Worm (Caenorhabditis elegans): ENCODE measurements around the gene scav-3.

The scav-3 gene

DNA sequence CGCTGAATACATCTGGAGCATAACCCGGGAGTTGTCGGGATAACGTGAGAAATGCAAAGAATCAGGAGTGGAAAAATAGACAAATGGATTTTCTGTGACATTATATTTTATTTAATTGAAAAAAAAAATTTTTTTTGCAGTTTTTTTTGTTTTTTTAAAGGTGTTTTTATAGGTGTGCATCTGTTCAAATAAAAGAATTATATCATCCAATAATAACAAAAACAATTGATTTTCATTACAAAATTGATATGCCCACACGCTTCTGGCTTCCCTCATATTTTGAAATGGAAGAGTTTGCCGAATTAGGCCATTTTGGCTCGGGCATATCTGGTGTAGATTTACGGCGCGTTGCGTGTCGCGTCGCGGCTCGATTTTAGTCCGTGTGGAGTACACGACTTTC is 35.3 kb upstream of the scav-3 start, which contains the start of gene Y49E10.25:
Y49E10.25 (minus strand) TSS at position 101 of the 400 bp plus-strand sequence.
- TF ChIP-seq fkh-6 (tag; optimal IDR thresholded peaks at IDR 0.05): no peak
- TF ChIP-seq ceh-31 (tag; optimal IDR thresholded peaks at IDR 0.05): no peak
- no peak for TF ChIP-seq ceh-45 (GFP tag; IDR thresholded peaks at IDR 0.05)
- TF ChIP-seq pag-3 (tag; optimal IDR thresholded peaks at IDR 0.05; ENCODE audit: borderline replicate concordance): no peak
- TF ChIP-seq unc-55 (GFP tag; optimal IDR thresholded peaks at IDR 0.05): no peak
- no peak for TF ChIP-seq ceh-19 (GFP tag; optimal IDR thresholded peaks at IDR 0.05)
- TF ChIP-seq che-1 (tag; optimal IDR thresholded peaks at IDR 0.05): no peak
- TF ChIP-seq C38D4.7 (GFP tag; optimal IDR thresholded peaks at IDR 0.05): no peak
- TF ChIP-seq ceh-2 (tag; optimal IDR thresholded peaks at IDR 0.05): no peak
- no peak for TF ChIP-seq dve-1 (tag; optimal IDR thresholded peaks at IDR 0.05)
- TF ChIP-seq pros-1 (tag; optimal IDR thresholded peaks at IDR 0.05): no peak
- no peak for TF ChIP-seq ceh-14 (tag; optimal IDR thresholded peaks at IDR 0.05)
- TF ChIP-seq pqm-1 (tag; optimal IDR thresholded peaks at IDR 0.05): no peak
- TF ChIP-seq nhr-11 (tag; optimal IDR thresholded peaks at IDR 0.05): no peak
- no peak for TF ChIP-seq C08G9.2 (tag; optimal IDR thresholded peaks at IDR 0.05)
- no peak for TF ChIP-seq Y22D7AL.16 (tag; optimal IDR thresholded peaks at IDR 0.05)

DNA sequence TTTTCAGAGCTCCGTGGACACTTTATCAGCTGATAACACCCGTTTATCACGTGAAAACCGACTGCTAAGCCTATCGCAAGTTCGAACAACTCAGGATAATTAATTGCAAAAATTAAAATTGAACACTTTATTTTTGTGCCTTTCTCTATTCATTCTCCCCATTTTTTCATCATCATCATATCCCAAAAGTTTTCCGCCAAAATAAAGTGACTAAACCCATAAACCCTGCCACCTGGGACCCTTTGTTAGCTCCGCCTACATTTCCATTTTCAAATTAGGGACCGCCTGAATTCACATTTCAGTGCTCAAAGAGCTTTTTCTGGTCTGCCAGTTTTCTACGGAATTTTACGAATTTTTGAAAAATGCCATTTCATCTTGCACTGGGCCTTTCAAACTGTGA is 27.8 kb upstream of the scav-3 start, which contains the start of gene arrd-16:
arrd-16 (plus strand) TSS at position 301 of the 400 bp plus-strand sequence.
- TF ChIP-seq elt-2 (tag; optimal IDR thresholded peaks at IDR 0.05): no peak
- TF ChIP-seq rnt-1 (tag; optimal IDR thresholded peaks at IDR 0.05): no peak
- TF ChIP-seq ceh-18 (tag; optimal IDR thresholded peaks at IDR 0.05): no peak

DNA sequence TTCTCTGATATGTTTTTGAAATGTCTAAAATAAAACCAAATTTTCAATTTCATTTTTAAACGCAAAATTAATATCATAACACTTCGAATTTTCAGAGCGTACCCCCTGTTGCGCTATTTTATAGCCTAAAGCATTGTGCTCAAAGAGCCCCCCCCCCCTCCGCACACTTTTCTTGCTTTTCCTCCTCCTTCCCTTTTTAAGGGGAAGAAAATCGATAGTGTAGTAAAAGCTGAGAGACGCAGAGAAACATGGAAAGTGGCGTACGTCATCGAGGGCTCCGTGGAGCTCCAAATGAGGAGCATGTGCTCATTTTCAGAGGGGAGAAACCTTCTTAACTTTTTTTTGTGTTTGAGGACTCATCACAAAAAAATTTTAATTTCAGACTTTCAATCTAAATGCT is 15.8 kb upstream of the scav-3 start, which contains the start of gene cccp-1:
cccp-1 (plus strand) TSS at position 377 of the 400 bp plus-strand sequence.
- TF ChIP-seq ceh-31 (tag; optimal IDR thresholded peaks at IDR 0.05) (peak; percentile 39), ceh-2 (tag; optimal IDR thresholded peaks at IDR 0.05) (no peak), gmeb-2 (tag; optimal IDR thresholded peaks at IDR 0.05) (no peak), unc-42 (tag; optimal IDR thresholded peaks at IDR 0.05) (peak; percentile 39), zip-5 (tag; optimal IDR thresholded peaks at IDR 0.05) (no peak), ceh-48 (tag; optimal IDR thresholded peaks at IDR 0.05) (peak; percentile 95), sox-2 (GFP tag; IDR thresholded peaks at IDR 0.05) (no peak), T23F11.4 (GFP tag; optimal IDR thresholded peaks at IDR 0.05) (no peak), ceh-19 (GFP tag; optimal IDR thresholded peaks at IDR 0.05) (peak; percentile 7), nfya-1 (tag; optimal IDR thresholded peaks at IDR 0.05) (peak; percentile 25), C38D4.7 (GFP tag; optimal IDR thresholded peaks at IDR 0.05) (no peak), K02D7.2 (tag; optimal IDR thresholded peaks at IDR 0.05) (no peak), dve-1 (tag; optimal IDR thresholded peaks at IDR 0.05) (no peak), pag-3 (tag; optimal IDR thresholded peaks at IDR 0.05; ENCODE audit: borderline replicate concordance) (no peak), tbx-2 (tag; optimal IDR thresholded peaks at IDR 0.05) (no peak), K09A11.1 (tag; optimal IDR thresholded peaks at IDR 0.05; ENCODE audit: insufficient read depth) (no peak), C08G9.2 (tag; optimal IDR thresholded peaks at IDR 0.05) (no peak), pha-2 (tag; optimal IDR thresholded peaks at IDR 0.05) (no peak)

DNA sequence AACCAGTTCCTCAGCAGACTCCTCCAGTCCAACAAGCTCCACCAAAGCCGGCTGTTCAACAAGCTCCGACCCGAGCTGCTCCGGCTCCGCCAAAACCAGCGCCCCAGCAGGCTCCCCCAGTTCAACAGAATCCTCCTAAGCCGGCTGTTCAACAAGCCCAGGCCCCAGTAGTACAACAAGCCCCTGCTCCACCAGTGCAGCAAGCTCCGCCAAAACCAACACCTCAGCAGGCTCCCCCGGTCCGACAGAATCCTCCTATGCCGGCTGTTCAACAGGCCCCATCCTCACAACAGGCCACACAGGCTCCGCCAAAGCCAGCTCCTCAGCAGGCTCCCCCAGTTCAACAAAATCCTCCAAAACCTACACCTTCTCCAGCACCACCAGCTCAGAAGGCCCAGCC is 13.9 kb upstream of the scav-3 start:
- TF ChIP-seq ceh-22 (tag; optimal IDR thresholded peaks at IDR 0.05) (no peak), syd-9 (tag; optimal IDR thresholded peaks at IDR 0.05) (no peak), C38D4.7 (GFP tag; optimal IDR thresholded peaks at IDR 0.05) (no peak), tbx-2 (tag; optimal IDR thresholded peaks at IDR 0.05) (no peak), rnt-1 (tag; optimal IDR thresholded peaks at IDR 0.05) (no peak), ceh-24 (tag; optimal IDR thresholded peaks at IDR 0.05) (no peak)

ce11 chrIII:12469800-12470199 is 13.2 kb upstream of the scav-3 start:
- TF ChIP-seq fkh-6 (tag; optimal IDR thresholded peaks at IDR 0.05) (no peak), ztf-16 (tag; optimal IDR thresholded peaks at IDR 0.05) (no peak)
